Worm (Caenorhabditis elegans): ENCODE results near the gene srz-18.

srz-18 gene

DNA sequence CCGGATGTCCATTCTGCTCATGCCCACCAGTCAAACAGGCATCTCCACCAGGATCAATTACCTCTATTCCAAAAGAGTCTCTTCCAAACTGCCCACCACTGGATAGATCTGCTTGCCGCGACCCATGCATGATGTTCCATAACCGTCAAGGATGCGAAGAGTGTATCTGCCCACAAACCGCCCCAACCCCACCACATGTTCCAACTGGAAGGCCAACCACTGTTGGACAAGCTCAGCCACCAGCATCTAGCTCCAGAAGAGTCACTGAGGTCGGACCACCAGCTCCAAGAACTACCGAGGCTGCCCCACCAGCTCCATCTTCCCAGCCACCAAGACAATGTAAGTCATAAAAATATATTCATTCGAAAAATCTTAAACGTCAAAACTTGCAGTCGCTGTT, 44.1 kb downstream of the srz-18 start:
- no peak for TF ChIP-seq unc-62 (GFP tag; optimal IDR thresholded peaks at IDR 0.05)
